Worm (Caenorhabditis elegans): ENCODE data around the gene cTel54X.2.

DNA sequence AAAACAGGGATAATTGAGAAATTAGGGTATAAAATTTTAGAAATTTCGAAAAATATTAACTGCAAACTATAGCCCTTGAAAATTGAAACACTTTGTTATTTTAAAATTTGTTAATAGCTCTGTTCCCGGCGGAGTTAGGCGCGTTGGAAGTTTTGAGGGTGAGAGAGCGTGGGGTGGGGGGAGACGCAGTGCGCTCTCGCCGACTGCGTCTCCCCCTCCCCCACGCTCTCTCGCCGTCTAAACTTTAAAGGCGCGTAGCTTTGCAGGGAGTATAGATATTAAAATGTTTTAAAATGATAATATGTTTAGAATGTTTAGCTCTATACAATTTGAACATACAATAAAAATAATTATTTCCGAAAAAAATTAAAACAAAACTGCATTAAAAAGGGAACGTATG is 30.2 kb downstream of the cTel54X.2 start:
- TF ChIP-seq hlh-1 (tag; optimal IDR thresholded peaks at IDR 0.05) (no peak), snpc-4 (tag; optimal IDR thresholded peaks at IDR 0.05) (no peak), elt-3 (tag; optimal IDR thresholded peaks at IDR 0.05) (no peak), flh-1 (GFP tag; optimal IDR thresholded peaks at IDR 0.05) (no peak), elt-1 (tag; optimal IDR thresholded peaks at IDR 0.05; ENCODE audit: borderline replicate concordance, insufficient read depth) (no peak), bed-3 (GFP tag; optimal IDR thresholded peaks at IDR 0.05) (no peak)
